Worm (Caenorhabditis elegans): ENCODE measurements around the gene dpy-7.

ce11 chrX:7577458-7578158, 40.0 kb upstream of the dpy-7 start:
- TF ChIP-seq mbf-1 (tag; optimal IDR thresholded peaks at IDR 0.05) (no peak), lin-13 (GFP tag; optimal IDR thresholded peaks at IDR 0.05) (no peak), sma-3 (GFP tag; optimal IDR thresholded peaks at IDR 0.05) (peak; percentile 4), ztf-11 (tag; optimal IDR thresholded peaks at IDR 0.05) (no peak), unc-62 (GFP tag; optimal IDR thresholded peaks at IDR 0.05) (no peak), zag-1 (tag; optimal IDR thresholded peaks at IDR 0.05) (no peak), lin-11 (tag; optimal IDR thresholded peaks at IDR 0.05) (no peak), gmeb-1 (tag; optimal IDR thresholded peaks at IDR 0.05) (no peak)

Measured in whole organism, L2 larva.